Worm (Caenorhabditis elegans): ENCODE measurements around the gene Y97E10B.1.

Gene Y97E10B.1

DNA sequence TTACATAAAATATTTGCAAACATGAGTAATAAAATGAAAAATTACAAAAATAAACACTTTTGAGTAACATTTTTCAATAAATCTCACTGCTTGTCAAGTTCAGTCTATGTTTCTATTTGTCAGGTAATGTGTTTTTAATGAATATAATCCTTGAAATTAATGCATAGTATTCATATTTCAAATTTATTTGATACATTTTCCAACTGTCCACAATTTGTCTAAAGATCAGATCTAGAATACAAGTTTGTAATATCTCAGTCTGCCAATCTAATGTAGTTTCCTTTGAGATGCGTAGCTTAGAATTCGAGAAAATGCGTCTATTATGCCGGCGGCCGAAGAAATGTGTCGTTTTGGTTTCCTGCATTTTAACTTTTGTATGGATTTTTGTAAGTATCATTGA is at the start of gene Y97E10B.1:
TSS of gene Y97E10B.1 (plus strand) at position 301 of the 400 bp plus-strand sequence.
- no peak for TF ChIP-seq ama-1 (optimal IDR thresholded peaks at IDR 0.05)
- TF ChIP-seq sox-4 (tag; optimal IDR thresholded peaks at IDR 0.05): no peak
- no peak for TF ChIP-seq ceh-45 (GFP tag; IDR thresholded peaks at IDR 0.05)

DNA sequence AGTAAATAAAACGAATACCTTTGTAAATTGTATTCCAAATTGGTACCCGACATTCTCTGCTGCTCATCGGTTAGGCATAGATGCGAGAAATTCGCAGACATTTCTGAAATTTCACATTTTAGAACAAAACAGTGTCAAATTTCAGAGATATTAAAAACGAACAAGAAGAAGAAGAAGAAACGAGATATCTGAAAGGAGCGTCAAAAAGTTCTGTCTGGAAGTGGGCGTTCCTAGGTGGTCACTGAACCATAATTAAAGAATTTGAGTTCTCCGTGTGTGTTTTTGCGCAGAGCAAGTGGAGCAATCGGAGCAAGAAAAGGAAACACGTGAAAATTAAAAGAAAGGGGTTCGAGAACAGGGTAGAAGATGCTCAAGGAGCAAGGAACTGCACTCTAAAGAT is 43.9 kb upstream of the Y97E10B.1 start, which contains the start of gene F40A3.7:
TSS of gene F40A3.7 (minus strand) at position 101 of the 400 bp plus-strand sequence.
- TF ChIP-seq ceh-22 (tag; optimal IDR thresholded peaks at IDR 0.05): no peak
- TF ChIP-seq ahr-1 (tag; optimal IDR thresholded peaks at IDR 0.05): no peak
- no peak for TF ChIP-seq zip-5 (tag; optimal IDR thresholded peaks at IDR 0.05)
- TF ChIP-seq ceh-30 (tag; optimal IDR thresholded peaks at IDR 0.05): no peak
- TF ChIP-seq ceh-6 (GFP tag; optimal IDR thresholded peaks at IDR 0.05): no peak

DNA sequence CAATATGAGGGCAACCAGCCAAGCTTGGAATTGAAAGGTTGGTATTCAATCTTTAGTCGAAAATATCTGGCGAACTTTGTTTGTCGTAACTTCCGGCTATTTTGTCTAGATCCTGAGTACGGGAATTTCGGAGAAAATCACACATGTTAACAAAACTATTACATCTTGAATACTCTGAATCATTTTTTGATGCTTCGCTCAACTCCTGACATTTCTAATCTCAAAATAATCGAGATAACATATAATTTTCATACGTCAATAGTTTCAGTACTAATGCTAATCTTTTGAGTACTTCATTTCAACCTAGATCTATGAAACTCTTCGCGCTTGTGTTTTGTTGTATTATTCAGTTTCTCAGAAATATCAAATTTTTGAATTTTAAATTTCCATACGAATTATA is 42.4 kb upstream of the Y97E10B.1 start:
- TF ChIP-seq nhr-11 (tag; optimal IDR thresholded peaks at IDR 0.05): no peak

DNA sequence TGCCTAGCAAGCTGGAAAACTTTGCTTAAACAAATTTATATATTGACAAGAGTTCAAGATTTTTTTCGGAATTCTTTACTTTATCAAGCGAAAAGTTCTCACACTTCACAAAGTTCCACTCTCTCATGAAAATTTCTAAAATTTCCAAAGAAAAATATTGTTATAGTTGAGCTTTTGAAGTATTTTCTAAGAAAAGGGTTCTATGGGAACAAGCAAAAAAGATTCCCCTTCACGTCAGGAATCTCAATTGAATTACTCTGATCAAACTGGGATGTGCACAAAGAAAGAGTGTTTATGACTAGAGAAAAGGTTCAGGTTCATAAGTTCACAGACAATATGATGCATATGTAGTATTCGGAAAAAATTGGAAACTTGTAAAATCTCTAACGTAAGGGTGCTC is 39.3 kb upstream of the Y97E10B.1 start:
- TF ChIP-seq sox-2 (GFP tag; IDR thresholded peaks at IDR 0.05): no peak
- no peak for TF ChIP-seq odd-2 (tag; optimal IDR thresholded peaks at IDR 0.05)
- no peak for TF ChIP-seq ceh-45 (GFP tag; IDR thresholded peaks at IDR 0.05)
- TF ChIP-seq eyg-1 (tag; optimal IDR thresholded peaks at IDR 0.05): no peak
- TF ChIP-seq npax-4 (tag; optimal IDR thresholded peaks at IDR 0.05): no peak
- TF ChIP-seq ceh-22 (tag; optimal IDR thresholded peaks at IDR 0.05): no peak
- TF ChIP-seq dve-1 (tag; optimal IDR thresholded peaks at IDR 0.05): no peak
- no peak for TF ChIP-seq unc-55 (GFP tag; optimal IDR thresholded peaks at IDR 0.05)
- no peak for TF ChIP-seq syd-9 (tag; optimal IDR thresholded peaks at IDR 0.05)
- TF ChIP-seq hlh-6 (tag; optimal IDR thresholded peaks at IDR 0.05): no peak
- no peak for TF ChIP-seq che-1 (tag; optimal IDR thresholded peaks at IDR 0.05)

DNA sequence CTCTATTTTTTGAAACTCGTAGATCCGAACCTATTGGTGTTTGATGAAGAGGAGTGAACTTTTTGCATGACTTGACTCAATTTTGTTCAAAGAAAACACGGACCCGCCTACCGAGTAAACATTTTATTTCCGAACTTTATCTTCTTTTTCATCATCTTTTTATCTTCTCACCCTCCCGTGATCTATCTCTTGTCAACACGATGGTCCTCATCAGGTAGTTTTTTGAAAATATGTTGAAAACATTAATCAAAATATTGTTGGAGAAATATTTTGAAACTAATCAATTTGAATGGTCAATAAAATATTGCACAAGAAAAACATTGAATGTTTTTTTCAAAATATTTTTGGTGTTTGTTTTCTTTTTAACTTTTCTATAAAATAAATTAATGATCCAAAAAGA is 35.2 kb upstream of the Y97E10B.1 start:
- no peak for TF ChIP-seq lim-6 (tag; optimal IDR thresholded peaks at IDR 0.05)
- no peak for TF ChIP-seq hlh-13 (GFP tag; optimal IDR thresholded peaks at IDR 0.05)
- no peak for TF ChIP-seq ceh-24 (tag; optimal IDR thresholded peaks at IDR 0.05)
- no peak for TF ChIP-seq unc-86 (tag; optimal IDR thresholded peaks at IDR 0.05)

DNA sequence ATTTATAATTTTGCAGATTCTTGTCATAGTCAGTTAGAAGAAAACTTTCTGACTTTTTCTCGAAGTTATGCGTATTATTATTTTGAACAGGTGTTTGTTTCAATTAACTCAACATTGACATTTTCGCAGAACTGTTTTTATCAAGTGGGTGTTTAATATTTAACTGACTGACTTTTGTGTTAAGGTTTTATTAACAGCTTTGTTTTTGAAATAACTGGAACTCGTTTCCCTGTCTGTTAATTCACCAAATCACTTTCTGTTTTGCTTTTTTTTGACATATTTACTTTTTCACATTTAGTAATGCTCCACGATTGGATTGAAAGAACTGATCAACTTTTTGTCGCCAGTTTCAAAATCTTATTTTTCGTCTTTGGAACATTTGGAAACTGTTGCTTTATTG is 18.2 kb upstream of the Y97E10B.1 start, which contains the start of gene srsx-7:
TSS of gene srsx-7 (plus strand) at position 301 of the 400 bp plus-strand sequence.
- no peak for TF ChIP-seq mec-3 (tag; optimal IDR thresholded peaks at IDR 0.05; ENCODE audit: borderline replicate concordance)
- TF ChIP-seq zip-5 (tag; optimal IDR thresholded peaks at IDR 0.05): no peak
- TF ChIP-seq ttx-3 (tag; optimal IDR thresholded peaks at IDR 0.05): no peak
- no peak for TF ChIP-seq K02D7.2 (tag; optimal IDR thresholded peaks at IDR 0.05)
- no peak for TF ChIP-seq unc-86 (tag; optimal IDR thresholded peaks at IDR 0.05)
- no peak for TF ChIP-seq ceh-19 (GFP tag; optimal IDR thresholded peaks at IDR 0.05)
- no peak for TF ChIP-seq nhr-11 (tag; optimal IDR thresholded peaks at IDR 0.05)
- no peak for TF ChIP-seq ceh-18 (tag; optimal IDR thresholded peaks at IDR 0.05)
- TF ChIP-seq lin-11 (tag; optimal IDR thresholded peaks at IDR 0.05): no peak
- TF ChIP-seq ceh-31 (tag; optimal IDR thresholded peaks at IDR 0.05): no peak
- no peak for TF ChIP-seq che-1 (tag; optimal IDR thresholded peaks at IDR 0.05)
- no peak for TF ChIP-seq ama-1 (optimal IDR thresholded peaks at IDR 0.05)

DNA sequence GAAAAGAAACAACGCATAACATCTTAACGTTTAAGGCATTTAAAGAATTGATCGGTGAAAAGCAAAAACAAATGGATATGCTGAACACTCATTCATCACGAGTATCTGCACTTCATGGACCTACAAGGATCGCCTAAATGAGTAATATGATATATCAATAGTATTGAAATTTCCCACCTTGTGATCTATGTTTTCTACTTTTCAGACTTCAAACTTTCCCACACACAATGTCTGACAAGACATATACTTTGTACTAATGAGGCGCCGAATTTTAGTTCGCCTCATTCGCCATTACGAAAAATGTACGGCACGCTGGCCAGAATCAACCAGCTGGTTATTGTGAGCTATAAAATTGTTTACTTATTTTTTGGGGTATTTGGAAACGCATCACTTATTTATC is 16.9 kb upstream of the Y97E10B.1 start, which contains the start of gene srsx-6:
TSS of gene srsx-6 (plus strand) at position 301 of the 400 bp plus-strand sequence.
- TF ChIP-seq fkh-10 (GFP tag; optimal IDR thresholded peaks at IDR 0.05) (no peak), pax-1 (tag; optimal IDR thresholded peaks at IDR 0.05) (no peak), unc-42 (tag; optimal IDR thresholded peaks at IDR 0.05) (no peak), pag-3 (tag; optimal IDR thresholded peaks at IDR 0.05; ENCODE audit: borderline replicate concordance) (no peak), hlh-13 (GFP tag; optimal IDR thresholded peaks at IDR 0.05) (no peak), ahr-1 (tag; optimal IDR thresholded peaks at IDR 0.05) (no peak), madf-2 (tag; optimal IDR thresholded peaks at IDR 0.05) (no peak), ceh-22 (tag; optimal IDR thresholded peaks at IDR 0.05) (no peak), ceh-19 (GFP tag; optimal IDR thresholded peaks at IDR 0.05) (no peak), unc-3 (GFP tag; conservative IDR thresholded peaks at IDR 0.05) (no peak), unc-3 (tag; optimal IDR thresholded peaks at IDR 0.05) (no peak), sox-4 (tag; optimal IDR thresholded peaks at IDR 0.05) (no peak), K09A11.1 (tag; optimal IDR thresholded peaks at IDR 0.05; ENCODE audit: insufficient read depth) (no peak), ceh-9 (tag; optimal IDR thresholded peaks at IDR 0.05) (no peak), F13H6.1 (tag; optimal IDR thresholded peaks at IDR 0.05) (no peak), syd-9 (tag; optimal IDR thresholded peaks at IDR 0.05) (no peak), ref-2 (tag; optimal IDR thresholded peaks at IDR 0.05) (no peak), ets-4 (tag; optimal IDR thresholded peaks at IDR 0.05) (no peak), ttx-3 (tag; optimal IDR thresholded peaks at IDR 0.05) (no peak)

All from whole organism, late embryonic.